Worm (Caenorhabditis elegans) whole organism, young adult: ENCODE results near the gene cwp-4.
"Not testable (repeated sequence)": the region's sequence is repeated elsewhere in the genome, so short reads cannot be mapped to it uniquely, and the experiment has no call there.

Experiments
- F49E8.2 ChIP-seq: sonication (generic microtip); optimal IDR thresholded peaks from 3 replicates; lab custom pipeline; 2017; ENCODE audit warnings: missing genetic modification characterization, mild to moderate bottlenecking, missing compliant biosample characterization, antibody characterized with exemption, moderate library complexity; ENCODE audit not compliant: insufficient read depth
- attf-6 ChIP-seq: fragments of 200-800 bp; sonication (Bioruptor generic); IDR thresholded peaks from 2 replicates; pipeline ENCODE4 v1.3.6; 2022; ENCODE audit warnings: missing genetic modification reagents, missing genetic modification characterization, missing compliant biosample characterization
- bed-2 ChIP-seq: fragments of 200-800 bp; sonication (Bioruptor generic); IDR thresholded peaks from 2 replicates; pipeline ENCODE4 v1.3.6; 2022; ENCODE audit warnings: missing genetic modification reagents, missing genetic modification characterization, missing compliant biosample characterization
- ceh-27 ChIP-seq: fragments of 200-800 bp; sonication (Bioruptor generic); optimal IDR thresholded peaks from 2 replicates; lab custom pipeline; 2018; ENCODE audit warnings: mild to moderate bottlenecking, missing genetic modification characterization, moderate library complexity, missing compliant biosample characterization
- die-1 ChIP-seq: sonication (generic microtip); optimal IDR thresholded peaks from 2 replicates; lab custom pipeline; 2016; ENCODE audit warnings: missing genotype, mild to moderate bottlenecking, missing genetic modification characterization, missing compliant biosample characterization
- dpff-1 ChIP-seq: sonication (generic microtip); optimal IDR thresholded peaks from 2 replicates; lab custom pipeline; 2017; ENCODE audit warnings: mild to moderate bottlenecking, missing genetic modification characterization, missing compliant biosample characterization
- egl-44 ChIP-seq: fragments of 200-800 bp; sonication (Bioruptor generic); IDR thresholded peaks from 2 replicates; pipeline ENCODE4 v1.3.6; 2022; ENCODE audit warnings: missing genetic modification reagents, missing genetic modification characterization, missing compliant biosample characterization
- ekl-4 ChIP-seq: fragments of 200-800 bp; sonication (Bioruptor generic); IDR thresholded peaks from 2 replicates; pipeline ENCODE4 v1.3.6; 2022; ENCODE audit warnings: missing genetic modification reagents, missing genetic modification characterization, missing compliant biosample characterization
- him-1 ChIP-seq: sonication (generic microtip); optimal IDR thresholded peaks from 2 replicates; lab custom pipeline; 2016; ENCODE audit warnings: missing genotype, missing genetic modification reagents, missing genetic modification characterization, missing compliant biosample characterization
- pha-4 ChIP-seq: fragments of 150-350 bp; sonication (generic microtip); optimal IDR thresholded peaks from 2 replicates; lab custom pipeline; 2014; ENCODE audit warnings: missing biosample characterization, missing genetic modification reagents, missing genetic modification characterization
- unc-130 ChIP-seq: sonication (generic microtip); optimal IDR thresholded peaks from 2 replicates; lab custom pipeline; 2016; ENCODE audit warnings: missing genetic modification reagents, missing genetic modification characterization, missing compliant biosample characterization
- unc-62 ChIP-seq: fragments of 150-350 bp; optimal IDR thresholded peaks from 2 replicates; lab custom pipeline; 2014; ENCODE audit warnings: missing biosample characterization, missing genetic modification reagents, missing genetic modification characterization
- xnd-1 ChIP-seq: sonication (generic microtip); optimal IDR thresholded peaks from 2 replicates; lab custom pipeline; 2016; ENCODE audit warnings: missing genotype, missing genetic modification reagents, missing genetic modification characterization, missing compliant biosample characterization

DNA sequence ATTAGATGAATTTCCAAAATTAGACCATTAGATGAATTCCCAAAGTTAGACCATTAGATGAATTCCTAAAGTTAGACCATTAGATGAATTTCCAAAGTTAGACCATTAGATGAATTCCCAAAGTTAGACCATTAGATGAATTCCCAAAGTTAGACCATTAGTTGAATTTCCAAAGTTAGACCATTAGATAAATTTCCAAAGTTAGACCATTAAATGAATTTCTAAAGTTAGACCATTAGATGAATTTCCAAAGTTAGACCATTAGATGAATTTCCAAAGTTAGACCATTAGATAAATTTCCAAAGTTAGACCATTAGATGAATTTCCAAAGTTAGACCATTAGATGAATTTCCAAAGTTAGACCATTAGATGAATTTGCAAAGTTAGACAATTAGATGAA is 21.9 kb downstream of the cwp-4 start:
- TF ChIP-seq ceh-27 (GFP tag; lab: Kevin White, UChicago); die-1; egl-44 (GFP tag; lab: Robert Waterston, UW); xnd-1; bed-2 (GFP tag; lab: Robert Waterston, UW); F49E8.2 (tag; lab: Kevin White, UChicago); ekl-4 (GFP tag; lab: Robert Waterston, UW); attf-6; him-1; unc-130; pha-4 (tag; lab: Kevin White, UChicago); dpff-1 (tag; lab: Kevin White, UChicago); unc-62 (GFP tag; lab: Kevin White, UChicago): not testable (repeated sequence)
